Fruit fly (Drosophila melanogaster) whole organism, pupa: ENCODE data around the gene CG8142.

ENCODE experiments used
- CG10348 ChIP-seq: fragments of 200-800 bp; sonication (Bioruptor generic); IDR thresholded peaks from 2 replicates; pipeline ENCODE4 v1.3.6; 2022; ENCODE audit warnings: missing biosample characterization, missing genetic modification characterization
- CG13204 ChIP-seq: fragments of 200-800 bp; sonication (Bioruptor generic); optimal IDR thresholded peaks from 2 replicates; lab custom pipeline; 2018; ENCODE audit warnings: missing biosample characterization, mild to moderate bottlenecking, missing genetic modification characterization, moderate library complexity
- CG14655 ChIP-seq: fragments of 200-800 bp; sonication (Bioruptor generic); optimal IDR thresholded peaks from 3 replicates; lab custom pipeline; 2017; ENCODE audit warnings: mild to moderate bottlenecking, missing biosample characterization, missing genetic modification reagents, missing genetic modification characterization
- CG32121 ChIP-seq: fragments of 200-800 bp; sonication (Bioruptor generic); IDR thresholded peaks from 2 replicates; pipeline ENCODE4 v1.3.6; 2022; ENCODE audit warnings: missing biosample characterization, missing genetic modification characterization
- CG4496 ChIP-seq: fragments of 200-800 bp; sonication (Bioruptor generic); IDR thresholded peaks from 3 replicates; pipeline ENCODE4 v1.3.6; 2022; ENCODE audit warnings: missing biosample characterization, missing genetic modification characterization
- CG8159 ChIP-seq: fragments of 200-800 bp; sonication (Bioruptor generic); optimal IDR thresholded peaks from 3 replicates; lab custom pipeline; 2018; ENCODE audit warnings: missing biosample characterization, mild to moderate bottlenecking, missing genetic modification characterization, moderate library complexity

dm6 chrX:17883418-17883817 is 38.9 kb upstream of the CG8142 start, which contains the start of gene CG12985:
- TF ChIP-seq CG4496 (GFP tag; lab: Robert Waterston, UW) (no peak), CG10348 (no peak), CG14655 (no peak), CG13204 (GFP tag; lab: Kevin White, UChicago) (no peak), CG32121 (GFP tag; lab: Robert Waterston, UW) (no peak), CG8159 (tag; lab: Kevin White, UChicago) (no peak)
